Worm (Caenorhabditis elegans) whole organism, young adult: ENCODE data around the gene tra-2.

Experiments used
- B0035.1 ChIP-seq: sonication (generic microtip); optimal IDR thresholded peaks from 2 replicates; lab custom pipeline; 2016; ENCODE audit warnings: missing genetic modification characterization, mild to moderate bottlenecking, missing compliant biosample characterization, missing genotype, missing genetic modification reagents
- F10E7.11 ChIP-seq: sonication (generic microtip); optimal IDR thresholded peaks from 2 replicates; lab custom pipeline; 2017; ENCODE audit warnings: mild to moderate bottlenecking, missing genetic modification characterization, moderate library complexity, missing compliant biosample characterization
- F23B12.7 ChIP-seq: sonication (generic microtip); optimal IDR thresholded peaks from 2 replicates; lab custom pipeline; 2017; ENCODE audit warnings: missing genetic modification characterization, mild to moderate bottlenecking, missing compliant biosample characterization, antibody characterized with exemption, moderate library complexity; ENCODE audit not compliant: insufficient read depth
- F52B5.7 ChIP-seq: sonication (generic microtip); optimal IDR thresholded peaks from 2 replicates; lab custom pipeline; 2016; ENCODE audit warnings: mild to moderate bottlenecking, missing genetic modification characterization, missing compliant biosample characterization
- T07F8.4 ChIP-seq: sonication (generic microtip); optimal IDR thresholded peaks from 2 replicates; lab custom pipeline; 2016; ENCODE audit warnings: mild to moderate bottlenecking, missing genetic modification characterization, moderate library complexity, missing compliant biosample characterization
- Y53F4B.3 ChIP-seq: fragments of 200-800 bp; sonication (Bioruptor generic); IDR thresholded peaks from 2 replicates; pipeline ENCODE4 v1.3.6; 2022; ENCODE audit warnings: missing genetic modification reagents, missing genetic modification characterization, missing compliant biosample characterization
- Y79H2A.3 ChIP-seq: fragments of 200-800 bp; sonication (Bioruptor generic); conservative IDR thresholded peaks from 2 replicates; pipeline ENCODE4 v1.3.6; 2022; ENCODE audit warnings: missing genetic modification reagents, missing genetic modification characterization, missing compliant biosample characterization
- akir-1 ChIP-seq: fragments of 200-800 bp; sonication (Bioruptor generic); optimal IDR thresholded peaks from 2 replicates; lab custom pipeline; 2018; ENCODE audit warnings: mild to moderate bottlenecking, missing genetic modification characterization, moderate library complexity, missing compliant biosample characterization
- aptf-2 ChIP-seq: fragments of 200-800 bp; sonication (Bioruptor generic); conservative IDR thresholded peaks from 2 replicates; pipeline ENCODE4 v1.3.6; 2022; ENCODE audit warnings: missing genetic modification reagents, missing genetic modification characterization, missing compliant biosample characterization
- athp-1 ChIP-seq: sonication (generic microtip); optimal IDR thresholded peaks from 2 replicates; lab custom pipeline; 2017; ENCODE audit warnings: mild to moderate bottlenecking, missing genetic modification characterization, missing compliant biosample characterization
- attf-3 ChIP-seq: fragments of 200-800 bp; sonication (Bioruptor generic); conservative IDR thresholded peaks from 2 replicates; pipeline ENCODE4 v1.3.6; 2022; ENCODE audit warnings: missing genetic modification reagents, missing genetic modification characterization, missing compliant biosample characterization
- attf-5 ChIP-seq: fragments of 200-800 bp; sonication (Bioruptor generic); optimal IDR thresholded peaks from 2 replicates; lab custom pipeline; 2018; ENCODE audit warnings: mild to moderate bottlenecking, missing genetic modification characterization, missing compliant biosample characterization
- bed-1 ChIP-seq: fragments of 200-800 bp; sonication (Bioruptor generic); IDR thresholded peaks from 2 replicates; pipeline ENCODE4 v1.3.6; 2022; ENCODE audit warnings: missing genetic modification reagents, missing genetic modification characterization, missing compliant biosample characterization
- cebp-1 ChIP-seq, 2 experiments: fragments of 200-800 bp in 1 of 2; sonication (Bioruptor generic) in 1 of 2; sonication (generic microtip) in 1 of 2; IDR thresholded peaks in 1 of 2; optimal IDR thresholded peaks in 1 of 2; 2 replicates each; pipeline versions ENCODE4 v1.3.6 to Lab custom; 2017 to 2022; ENCODE audit warnings: missing compliant biosample characterization in 2 of 2, missing genetic modification characterization in 2 of 2, mild to moderate bottlenecking in 1 of 2, missing genetic modification reagents in 1 of 2, moderate library complexity in 1 of 2
- cebp-2 ChIP-seq: fragments of 200-800 bp; sonication (Bioruptor generic); IDR thresholded peaks from 2 replicates; pipeline ENCODE4 v1.3.6; 2022; ENCODE audit warnings: missing genetic modification characterization, missing compliant biosample characterization
- ceh-27 ChIP-seq: fragments of 200-800 bp; sonication (Bioruptor generic); optimal IDR thresholded peaks from 2 replicates; lab custom pipeline; 2018; ENCODE audit warnings: mild to moderate bottlenecking, missing genetic modification characterization, moderate library complexity, missing compliant biosample characterization
- ceh-40 ChIP-seq: fragments of 200-800 bp; sonication (Bioruptor generic); IDR thresholded peaks from 2 replicates; pipeline ENCODE4 v1.3.6; 2022; ENCODE audit warnings: missing genetic modification characterization, missing compliant biosample characterization
- ceh-58 ChIP-seq: fragments of 200-800 bp; sonication (Bioruptor generic); IDR thresholded peaks from 2 replicates; pipeline ENCODE4 v1.3.6; 2022; ENCODE audit warnings: missing genetic modification characterization, missing compliant biosample characterization
- chd-7 ChIP-seq: sonication (generic microtip); optimal IDR thresholded peaks from 2 replicates; lab custom pipeline; 2016; ENCODE audit warnings: mild to moderate bottlenecking, missing genetic modification characterization, moderate library complexity, missing compliant biosample characterization
- dpl-1 ChIP-seq: fragments of 150-350 bp; optimal IDR thresholded peaks from 2 replicates; lab custom pipeline; 2014; ENCODE audit warnings: missing biosample characterization, missing genetic modification reagents, missing genetic modification characterization
- egl-18 ChIP-seq: fragments of 200-800 bp; sonication (Bioruptor generic); IDR thresholded peaks from 2 replicates; pipeline ENCODE4 v1.3.6; 2022; ENCODE audit warnings: missing genetic modification reagents, missing genetic modification characterization, missing compliant biosample characterization
- ets-4 ChIP-seq: fragments of 200-800 bp; sonication (Bioruptor generic); optimal IDR thresholded peaks from 2 replicates; lab custom pipeline; 2018; ENCODE audit warnings: mild to moderate bottlenecking, missing genetic modification characterization, missing compliant biosample characterization
- him-1 ChIP-seq: sonication (generic microtip); optimal IDR thresholded peaks from 2 replicates; lab custom pipeline; 2016; ENCODE audit warnings: missing genotype, missing genetic modification reagents, missing genetic modification characterization, missing compliant biosample characterization
- hlh-12 ChIP-seq: sonication (generic microtip); optimal IDR thresholded peaks from 2 replicates; lab custom pipeline; 2016; ENCODE audit warnings: missing genetic modification characterization, missing compliant biosample characterization
- hmg-1.2 ChIP-seq: fragments of 200-800 bp; sonication (Bioruptor generic); IDR thresholded peaks from 2 replicates; pipeline ENCODE4 v1.3.6; 2022; ENCODE audit warnings: missing genetic modification reagents, missing genetic modification characterization, missing compliant biosample characterization
- hsf-1 ChIP-seq: fragments of 200-800 bp; sonication (Bioruptor generic); IDR thresholded peaks from 2 replicates; pipeline ENCODE4 v1.3.6; 2022; ENCODE audit warnings: missing genetic modification reagents, missing genetic modification characterization, missing compliant biosample characterization
- let-526 ChIP-seq: fragments of 200-800 bp; sonication (Bioruptor generic); IDR thresholded peaks from 2 replicates; pipeline ENCODE4 v1.3.6; 2022; ENCODE audit warnings: missing genetic modification reagents, missing genetic modification characterization, missing compliant biosample characterization
- let-607 ChIP-seq, 2 experiments: fragments of 200-800 bp in 1 of 2; sonication (Bioruptor generic) in 1 of 2; sonication (generic microtip) in 1 of 2; optimal IDR thresholded peaks; 2 replicates each; lab custom pipeline; 2016 to 2018; ENCODE audit warnings: mild to moderate bottlenecking in 2 of 2, missing compliant biosample characterization in 2 of 2, missing genetic modification characterization in 2 of 2, moderate library complexity in 2 of 2, missing genotype in 1 of 2
- lin-26 ChIP-seq: fragments of 200-800 bp; sonication (Bioruptor generic); IDR thresholded peaks from 2 replicates; pipeline ENCODE4 v1.3.6; 2022; ENCODE audit warnings: missing genetic modification reagents, missing genetic modification characterization, missing compliant biosample characterization
- madf-3 ChIP-seq: fragments of 200-800 bp; sonication (Bioruptor generic); IDR thresholded peaks from 2 replicates; pipeline ENCODE4 v1.3.6; 2022; ENCODE audit warnings: missing genetic modification reagents, missing genetic modification characterization, missing compliant biosample characterization
- madf-8 ChIP-seq: fragments of 200-800 bp; sonication (Bioruptor generic); conservative IDR thresholded peaks from 2 replicates; pipeline ENCODE4 v1.3.6; 2022; ENCODE audit warnings: missing genetic modification reagents, missing genetic modification characterization, missing compliant biosample characterization
- nfya-1 ChIP-seq: sonication (generic microtip); optimal IDR thresholded peaks from 2 replicates; lab custom pipeline; 2017; ENCODE audit warnings: antibody characterized with exemption, missing compliant biosample characterization, missing genetic modification characterization, borderline replicate concordance; ENCODE audit not compliant: insufficient read depth
- nfya-2 ChIP-seq: fragments of 200-800 bp; sonication (Bioruptor generic); IDR thresholded peaks from 2 replicates; pipeline ENCODE4 v1.3.6; 2022; ENCODE audit warnings: missing genetic modification reagents, missing genetic modification characterization, missing compliant biosample characterization
- nhr-120 ChIP-seq: fragments of 200-800 bp; sonication (Bioruptor generic); IDR thresholded peaks from 2 replicates; pipeline ENCODE4 v1.3.6; 2022; ENCODE audit warnings: missing genetic modification characterization, missing compliant biosample characterization
- nhr-179 ChIP-seq: sonication (generic microtip); optimal IDR thresholded peaks from 2 replicates; lab custom pipeline; 2016; ENCODE audit warnings: mild to moderate bottlenecking, missing genetic modification characterization, missing compliant biosample characterization
- pbrm-1 ChIP-seq: fragments of 200-800 bp; sonication (Bioruptor generic); IDR thresholded peaks from 2 replicates; pipeline ENCODE4 v1.3.6; 2022; ENCODE audit warnings: missing genetic modification reagents, missing genetic modification characterization, missing compliant biosample characterization
- rcor-1 ChIP-seq: fragments of 200-800 bp; sonication (Bioruptor generic); IDR thresholded peaks from 2 replicates; pipeline ENCODE4 v1.3.6; 2022; ENCODE audit warnings: missing genetic modification reagents, missing genetic modification characterization, missing compliant biosample characterization
- rpc-1 ChIP-seq, 2 experiments: fragments of 150-350 bp in 1 of 2; sonication (generic microtip) in 1 of 2; optimal IDR thresholded peaks; 2 replicates each; lab custom pipeline; 2014 to 2018; ENCODE audit warnings: missing biosample characterization in 1 of 2, missing genetic modification characterization in 1 of 2, missing genetic modification reagents in 1 of 2, missing genotype in 1 of 2
- sea-2 ChIP-seq: fragments of 200-800 bp; sonication (Bioruptor generic); IDR thresholded peaks from 2 replicates; pipeline ENCODE4 v1.3.6; 2022; ENCODE audit warnings: missing genetic modification characterization, missing compliant biosample characterization
- snpc-1.3 ChIP-seq: sonication (generic microtip); optimal IDR thresholded peaks from 2 replicates; lab custom pipeline; 2017; ENCODE audit warnings: missing genetic modification characterization, mild to moderate bottlenecking, missing compliant biosample characterization, antibody characterized with exemption, moderate library complexity, missing genotype, missing genetic modification reagents; ENCODE audit not compliant: insufficient read depth
- snpc-4 ChIP-seq, 5 experiments: fragments of 150-350 bp in 1 of 5; sonication (generic microtip) in 4 of 5; optimal IDR thresholded peaks; 2 replicates each; lab custom pipeline; 2014 to 2018; ENCODE audit warnings: missing genetic modification characterization in 5 of 5, missing biosample characterization in 3 of 5, antibody characterized with exemption in 2 of 5, mild to moderate bottlenecking in 2 of 5, missing compliant biosample characterization in 2 of 5, missing genotype in 2 of 5, moderate library complexity in 2 of 5, missing genetic modification reagents in 1 of 5
- tbx-9 ChIP-seq: sonication (generic microtip); optimal IDR thresholded peaks from 2 replicates; lab custom pipeline; 2016; ENCODE audit warnings: borderline replicate concordance, missing genetic modification characterization, inconsistent platforms, missing compliant biosample characterization
- unc-62 ChIP-seq: fragments of 150-350 bp; optimal IDR thresholded peaks from 2 replicates; lab custom pipeline; 2014; ENCODE audit warnings: missing biosample characterization, missing genetic modification reagents, missing genetic modification characterization
- ztf-18 ChIP-seq: sonication (generic microtip); optimal IDR thresholded peaks from 2 replicates; lab custom pipeline; 2016; ENCODE audit warnings: missing genotype, mild to moderate bottlenecking, missing genetic modification characterization, missing compliant biosample characterization
- ztf-26 ChIP-seq: sonication (generic microtip); optimal IDR thresholded peaks from 2 replicates; lab custom pipeline; 2017; ENCODE audit warnings: missing genetic modification characterization, missing compliant biosample characterization
- ztf-6 ChIP-seq: fragments of 200-800 bp; sonication (Bioruptor generic); IDR thresholded peaks from 2 replicates; pipeline ENCODE4 v1.3.6; 2022; ENCODE audit warnings: missing genetic modification reagents, missing genetic modification characterization, missing compliant biosample characterization

Gene tra-2

ce11 chrII:7002956-7003357 lies 37.5 kb upstream of the tra-2 start (continued):
- TF ChIP-seq let-526 (GFP tag; lab: Robert Waterston, UW): 0 out of 2 replicates have a peak, but pooled peaks have one; percentile 26
- TF ChIP-seq nhr-120 (GFP tag; lab: Robert Waterston, UW): no peak
- TF ChIP-seq nfya-2 (GFP tag; lab: Robert Waterston, UW): no peak
- no peak for TF ChIP-seq tbx-9 (tag; lab: Kevin White, UChicago)
- 0 out of 2 replicates have a peak, but pooled peaks have one; percentile 48 for TF ChIP-seq ceh-58 (GFP tag; lab: Robert Waterston, UW)
- TF ChIP-seq nfya-1 (tag; lab: Kevin White, UChicago): no peak
- TF ChIP-seq him-1 (tag; lab: Kevin White, UChicago): peak; percentile 72
- no peak for TF ChIP-seq aptf-2
- no peak for TF ChIP-seq ceh-40
- TF ChIP-seq ztf-26 (tag; lab: Kevin White, UChicago): no peak
- no peak for TF ChIP-seq dpl-1 (GFP tag; lab: Kevin White, UChicago)
- TF ChIP-seq rcor-1 (GFP tag; lab: Robert Waterston, UW): no peak
- no peak for TF ChIP-seq attf-3 (GFP tag; lab: Robert Waterston, UW)
- TF ChIP-seq madf-8: 0 out of 2 replicates have a peak, but pooled peaks have one; percentile 9
- no peak for TF ChIP-seq Y53F4B.3
- TF ChIP-seq Y79H2A.3 (GFP tag; lab: Robert Waterston, UW): peak; percentile 76; the same call in 1 of the 2 replicates
- TF ChIP-seq athp-1 (tag; lab: Kevin White, UChicago): no peak
- TF ChIP-seq F23B12.7: peak; percentile 16
- no peak for TF ChIP-seq F52B5.7 (tag; lab: Kevin White, UChicago)
- 0 out of 2 replicates have a peak, but pooled peaks have one; percentile 4 for TF ChIP-seq ztf-6 (GFP tag; lab: Robert Waterston, UW)
- TF ChIP-seq F10E7.11: no peak
- no peak for TF ChIP-seq unc-62 (GFP tag; lab: Kevin White, UChicago)
- peak; percentile 79 for TF ChIP-seq rpc-1 (optimal IDR thresholded peaks at IDR 0.05; lab: Kevin White, UChicago)
- TF ChIP-seq rpc-1 (tag; optimal IDR thresholded peaks at IDR 0.05; lab: Kevin White, UChicago): peak; percentile 80
- TF ChIP-seq cebp-2 (GFP tag; lab: Robert Waterston, UW): 0 out of 2 replicates have a peak, but pooled peaks have one; percentile 19
- peak; percentile 54 for TF ChIP-seq hmg-1.2 (GFP tag; lab: Robert Waterston, UW)
- TF ChIP-seq cebp-1 (GFP tag; IDR thresholded peaks at IDR 0.05; lab: Robert Waterston, UW): no peak
- peak; percentile 35 for TF ChIP-seq cebp-1 (tag; optimal IDR thresholded peaks at IDR 0.05; lab: Kevin White, UChicago)
- TF ChIP-seq let-607 (tag; optimal IDR thresholded peaks at IDR 0.05; lab: Kevin White, UChicago): peak in 1 of 2 experiments; percentile 39
- no peak for TF ChIP-seq hsf-1 (GFP tag; lab: Robert Waterston, UW)
- TF ChIP-seq ceh-27 (GFP tag; lab: Kevin White, UChicago): peak; percentile 28
- TF ChIP-seq madf-3 (GFP tag; lab: Robert Waterston, UW): no peak
- TF ChIP-seq ets-4 (GFP tag; lab: Kevin White, UChicago): no peak
- TF ChIP-seq sea-2 (GFP tag; lab: Robert Waterston, UW): no peak
- TF ChIP-seq snpc-1.3 (tag; lab: Kevin White, UChicago): peak; percentile 34
- no peak for TF ChIP-seq akir-1 (GFP tag; lab: Kevin White, UChicago)
- no peak for TF ChIP-seq attf-5 (GFP tag; lab: Kevin White, UChicago)
- peak; percentile 80 for TF ChIP-seq lin-26 (GFP tag; lab: Robert Waterston, UW)
- no peak for TF ChIP-seq bed-1 (GFP tag; lab: Robert Waterston, UW)
- TF ChIP-seq nhr-179: no peak
- no peak for TF ChIP-seq T07F8.4 (tag; lab: Kevin White, UChicago)
- TF ChIP-seq B0035.1: peak; percentile 3
- peak; percentile 32 for TF ChIP-seq snpc-4 (GFP tag; optimal IDR thresholded peaks at IDR 0.05; lab: Kevin White, UChicago)
- peak in 2 of 4 experiments; percentile 26 to 41 for TF ChIP-seq snpc-4 (tag; optimal IDR thresholded peaks at IDR 0.05; lab: Kevin White, UChicago)
- peak; percentile 51 for TF ChIP-seq ztf-18 (tag; lab: Kevin White, UChicago)
- TF ChIP-seq pbrm-1 (GFP tag; lab: Robert Waterston, UW): no peak
- no peak for TF ChIP-seq hlh-12
- no peak for TF ChIP-seq chd-7
- TF ChIP-seq egl-18: no peak
